ENCODE assay signal across 4 worm cellular contexts in the genomic region with DNA sequence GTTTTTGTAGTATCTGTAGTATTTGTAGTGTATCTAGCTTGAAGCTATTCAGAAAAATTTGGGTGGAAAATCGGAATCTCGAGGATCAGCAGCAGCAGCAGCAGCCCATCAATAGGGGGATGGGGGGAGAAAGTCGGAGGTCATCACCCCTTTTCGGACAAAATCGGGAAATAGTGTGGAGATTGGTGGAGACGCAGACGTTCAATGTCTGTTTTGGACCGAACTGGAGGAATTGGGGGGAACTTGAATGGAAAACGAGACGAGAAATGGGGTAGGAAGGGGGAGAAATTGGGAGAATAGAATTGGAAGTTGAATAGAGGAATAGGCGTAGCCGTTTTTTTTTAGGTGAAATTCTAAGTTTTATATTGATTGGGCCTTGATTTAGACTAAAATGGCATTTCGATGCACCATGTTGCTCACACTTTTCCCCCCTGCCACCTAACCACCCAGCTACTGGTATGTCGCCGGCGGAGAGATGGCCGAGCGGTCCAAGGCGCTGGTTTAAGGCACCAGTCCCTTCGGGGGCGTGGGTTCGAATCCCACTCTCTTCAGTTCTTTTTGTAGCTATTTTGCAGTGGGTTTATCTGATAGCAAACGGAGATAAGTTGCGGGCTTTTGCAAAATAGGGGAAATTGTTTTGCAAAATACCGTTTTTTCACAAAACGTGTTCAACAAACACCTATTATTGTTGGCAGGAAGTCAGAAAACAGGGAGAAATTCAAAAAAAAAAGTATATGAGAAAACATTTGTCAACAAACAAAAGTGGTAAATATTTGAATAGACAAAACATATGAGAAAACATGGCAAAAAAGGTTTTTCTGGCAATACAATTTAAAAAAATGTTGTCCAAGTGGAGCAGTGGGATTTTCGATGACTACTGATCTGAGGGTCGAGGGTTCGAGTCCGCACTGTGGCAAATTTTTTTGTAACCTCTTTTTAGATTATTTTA.
TF ChIP-seq lines count a peak whose summit lies in the region.

No protein-coding gene starts in this region.

TF ChIP-seq in whole organism, L2 larva, 48 proteins besides CTCF, POLR2A, EP300 and RAD21:
- TF ChIP-seq mab-5 (tag; optimal IDR thresholded peaks at IDR 0.05; lab: Kevin White, UChicago): no peak
- peak; percentile 16 for TF ChIP-seq nhr-21 (tag; optimal IDR thresholded peaks at IDR 0.05; lab: Kevin White, UChicago)
- no peak for TF ChIP-seq crh-2 (tag; optimal IDR thresholded peaks at IDR 0.05; lab: Kevin White, UChicago)
- no peak for TF ChIP-seq nhr-25 (tag; optimal IDR thresholded peaks at IDR 0.05; lab: Kevin White, UChicago)
- TF ChIP-seq nhr-129 (tag; optimal IDR thresholded peaks at IDR 0.05; lab: Kevin White, UChicago): peak; percentile 2
- TF ChIP-seq sem-4 (tag; optimal IDR thresholded peaks at IDR 0.05; lab: Kevin White, UChicago): no peak
- TF ChIP-seq zag-1 (tag; optimal IDR thresholded peaks at IDR 0.05; lab: Kevin White, UChicago): no peak
- no peak for TF ChIP-seq dmd-4 (tag; optimal IDR thresholded peaks at IDR 0.05; lab: Kevin White, UChicago)
- no peak for TF ChIP-seq nhr-12 (tag; optimal IDR thresholded peaks at IDR 0.05; lab: Kevin White, UChicago)
- no peak for TF ChIP-seq Y55F3AM.14 (GFP tag; optimal IDR thresholded peaks at IDR 0.05; lab: Kevin White, UChicago)
- no peak for TF ChIP-seq C34F6.9 (tag; optimal IDR thresholded peaks at IDR 0.05; lab: Kevin White, UChicago)
TF ChIP-seq in whole organism, L2 larva: peak in this region for 2.

TF ChIP-seq in whole organism, L4 larva, 104 proteins besides CTCF, POLR2A, EP300 and RAD21 (continues in another document):
- TF ChIP-seq set-16 (GFP tag; IDR thresholded peaks at IDR 0.05; lab: Robert Waterston, UW) (peak; percentile 54), lim-7 (GFP tag; IDR thresholded peaks at IDR 0.05; lab: Robert Waterston, UW) (peak; percentile 83), lir-3 (tag; optimal IDR thresholded peaks at IDR 0.05; lab: Kevin White, UChicago) (no peak), zfp-2 (tag; optimal IDR thresholded peaks at IDR 0.05; lab: Kevin White, UChicago) (no peak), lin-38 (GFP tag; IDR thresholded peaks at IDR 0.05; lab: Robert Waterston, UW) (peak; percentile 66), nhr-111 (GFP tag; optimal IDR thresholded peaks at IDR 0.05; lab: Kevin White, UChicago) (peak; percentile 3), ceh-44 (GFP tag; IDR thresholded peaks at IDR 0.05; lab: Robert Waterston, UW) (no peak), ceh-20 (GFP tag; IDR thresholded peaks at IDR 0.05; lab: Robert Waterston, UW) (no peak), nhr-42 (GFP tag; IDR thresholded peaks at IDR 0.05; lab: Robert Waterston, UW) (no peak), mes-2 (tag; optimal IDR thresholded peaks at IDR 0.05; lab: Kevin White, UChicago; ENCODE audit: poor library complexity, severe bottlenecking) (peak; percentile 5), spr-1 (tag; optimal IDR thresholded peaks at IDR 0.05; lab: Kevin White, UChicago) (no peak), fkh-10 (GFP tag; optimal IDR thresholded peaks at IDR 0.05; lab: Kevin White, UChicago) (no peak), D1046.2 (GFP tag; IDR thresholded peaks at IDR 0.05; lab: Robert Waterston, UW) (0 out of 2 replicates have a peak, but pooled peaks have one; percentile 46), mxl-3 (GFP tag; optimal IDR thresholded peaks at IDR 0.05; lab: Kevin White, UChicago) (no peak), ama-1 (optimal IDR thresholded peaks at IDR 0.05; lab: Kevin White, UChicago) (no peak), saeg-2 (GFP tag; IDR thresholded peaks at IDR 0.05; lab: Robert Waterston, UW) (no peak), nhr-102 (tag; optimal IDR thresholded peaks at IDR 0.05; lab: Kevin White, UChicago) (peak; percentile 36), aly-2 (tag; optimal IDR thresholded peaks at IDR 0.05; lab: Kevin White, UChicago) (no peak), jun-1 (tag; optimal IDR thresholded peaks at IDR 0.05; lab: Kevin White, UChicago) (no peak), R02D3.7 (tag; optimal IDR thresholded peaks at IDR 0.05; lab: Kevin White, UChicago) (no peak), lin-39 (tag; optimal IDR thresholded peaks at IDR 0.05; lab: Kevin White, UChicago) (no peak), unc-39 (tag; optimal IDR thresholded peaks at IDR 0.05; lab: Kevin White, UChicago) (no peak), hmg-1.1 (GFP tag; IDR thresholded peaks at IDR 0.05; lab: Robert Waterston, UW) (no peak), mxl-2 (GFP tag; conservative IDR thresholded peaks at IDR 0.05; lab: Robert Waterston, UW) (no peak)

TF ChIP-seq in whole organism, late embryonic, 69 proteins besides CTCF, POLR2A, EP300 and RAD21:
- TF ChIP-seq Y22D7AL.16 (tag; optimal IDR thresholded peaks at IDR 0.05; lab: Kevin White, UChicago) (peak; percentile 6), zip-5 (tag; optimal IDR thresholded peaks at IDR 0.05; lab: Kevin White, UChicago) (no peak), che-1 (tag; optimal IDR thresholded peaks at IDR 0.05; lab: Kevin White, UChicago) (peak; percentile 11), elt-2 (tag; optimal IDR thresholded peaks at IDR 0.05; lab: Kevin White, UChicago) (peak; percentile 10), syd-9 (tag; optimal IDR thresholded peaks at IDR 0.05; lab: Kevin White, UChicago) (no peak)

TF ChIP-seq in whole organism, mixed stage, embryonic, 35 proteins besides CTCF, POLR2A, EP300 and RAD21:
- TF ChIP-seq ceh-83 (GFP tag; optimal IDR thresholded peaks at IDR 0.05; lab: Kevin White, UChicago): peak; percentile 48
- TF ChIP-seq snpc-4 (tag; optimal IDR thresholded peaks at IDR 0.05; lab: Kevin White, UChicago): no peak
- peak; percentile 51 for TF ChIP-seq mls-2 (tag; optimal IDR thresholded peaks at IDR 0.05; lab: Kevin White, UChicago)
- TF ChIP-seq cnd-1 (tag; optimal IDR thresholded peaks at IDR 0.05; lab: Kevin White, UChicago): peak; percentile 31
TF ChIP-seq in whole organism, mixed stage, embryonic: peak in this region for 3.
